Worm (Caenorhabditis elegans): Measurements from ENCODE around the gene nrfl-1.

ce11 chrIV:9146111-9146510, 27.2 kb downstream of the nrfl-1 start, which contains the start of gene daf-10:
- TF ChIP-seq snpc-4 (tag; optimal IDR thresholded peaks at IDR 0.05) = no peak
- no peak for TF ChIP-seq lin-35 (GFP tag; optimal IDR thresholded peaks at IDR 0.05)
